ENCODE assay signal across 3 worm cellular contexts in the genomic region with DNA sequence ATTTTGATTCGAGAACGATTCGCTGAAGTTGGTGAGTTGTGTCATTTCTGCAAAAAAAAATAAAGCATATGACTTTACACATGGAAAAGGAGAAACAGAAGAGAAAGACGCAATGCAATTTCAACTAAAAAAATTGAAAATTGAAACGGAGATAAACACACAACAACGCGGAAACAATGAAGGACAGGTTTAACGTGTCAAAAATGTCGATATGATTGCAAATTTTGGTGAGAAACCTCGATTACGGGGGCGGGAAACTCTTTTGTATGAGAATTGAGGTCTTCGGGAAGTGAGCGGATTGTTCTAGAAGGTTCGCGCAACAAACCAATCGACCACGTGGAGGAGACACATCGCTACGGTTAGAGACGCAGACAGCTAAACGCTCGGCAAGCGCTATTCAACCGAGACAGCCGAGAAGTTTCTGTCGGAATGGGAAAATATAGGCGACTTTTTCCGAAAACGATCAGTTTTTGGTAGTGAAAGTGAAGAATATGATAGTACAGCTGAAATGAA.
TF ChIP-seq lines count a peak whose summit lies in the region.

Gene R107.5, minus strand, starts transcription at position 51 of the 513 bp plus-strand sequence.

TF ChIP-seq in whole organism, L1 larva, 84 proteins besides CTCF, POLR2A, EP300 and RAD21 (continued from another document and continues in another):
- TF ChIP-seq unc-98 (GFP tag; IDR thresholded peaks at IDR 0.05; lab: Robert Waterston, UW) (peak; percentile 54; the same call in 1 of the 2 replicates), aly-2 (tag; optimal IDR thresholded peaks at IDR 0.05; lab: Kevin White, UChicago) (peak; percentile 54), hlh-4 (tag; optimal IDR thresholded peaks at IDR 0.05; lab: Kevin White, UChicago) (no peak), elt-2 (tag; optimal IDR thresholded peaks at IDR 0.05; lab: Kevin White, UChicago) (peak; percentile 75), sup-37 (GFP tag; optimal IDR thresholded peaks at IDR 0.05; lab: Kevin White, UChicago) (peak; percentile 65), grh-1 (GFP tag; IDR thresholded peaks at IDR 0.05; lab: Robert Waterston, UW) (peak; percentile 91), tbx-2 (tag; optimal IDR thresholded peaks at IDR 0.05; lab: Kevin White, UChicago) (peak; percentile 89), egl-27 (tag; optimal IDR thresholded peaks at IDR 0.05; lab: Kevin White, UChicago) (peak; percentile 17 to 61), unc-130 (tag; optimal IDR thresholded peaks at IDR 0.05; lab: Kevin White, UChicago) (peak; percentile 97), ceh-82 (tag; optimal IDR thresholded peaks at IDR 0.05; lab: Kevin White, UChicago) (peak; percentile 66 to 88 (median 88)), snpc-4 (tag; optimal IDR thresholded peaks at IDR 0.05; lab: Kevin White, UChicago) (peak; percentile 65), pag-3 (tag; optimal IDR thresholded peaks at IDR 0.05; lab: Kevin White, UChicago; ENCODE audit: borderline replicate concordance, insufficient read depth) (peak; percentile 27), lin-14 (GFP tag; optimal IDR thresholded peaks at IDR 0.05; lab: Kevin White, UChicago) (peak; percentile 98), zip-4 (GFP tag; optimal IDR thresholded peaks at IDR 0.05; lab: Kevin White, UChicago) (peak; percentile 76), ztf-11 (tag; optimal IDR thresholded peaks at IDR 0.05; lab: Kevin White, UChicago) (peak in 1 of 2 experiments; percentile 65), vab-15 (tag; optimal IDR thresholded peaks at IDR 0.05; lab: Kevin White, UChicago) (no peak), ceh-63 (GFP tag; optimal IDR thresholded peaks at IDR 0.05; lab: Kevin White, UChicago) (peak; percentile 55), swsn-7 (tag; optimal IDR thresholded peaks at IDR 0.05; lab: Kevin White, UChicago) (peak; percentile 97), C34B4.2 (tag; optimal IDR thresholded peaks at IDR 0.05; lab: Kevin White, UChicago) (peak; percentile 40), ceh-8 (GFP tag; optimal IDR thresholded peaks at IDR 0.05; lab: Kevin White, UChicago) (peak; percentile 75), pax-3 (tag; optimal IDR thresholded peaks at IDR 0.05; lab: Kevin White, UChicago) (peak; percentile 91), nhr-77 (tag; optimal IDR thresholded peaks at IDR 0.05; lab: Kevin White, UChicago) (peak; percentile 68), nhr-90 (tag; optimal IDR thresholded peaks at IDR 0.05; lab: Kevin White, UChicago; ENCODE audit: poor library complexity) (peak; percentile 94), F16B12.6 (tag; optimal IDR thresholded peaks at IDR 0.05; lab: Kevin White, UChicago) (no peak), skn-1 (tag; optimal IDR thresholded peaks at IDR 0.05; lab: Kevin White, UChicago) (peak; percentile 95), pqm-1 (tag; optimal IDR thresholded peaks at IDR 0.05; lab: Kevin White, UChicago) (peak; percentile 41), C04F5.9 (tag; optimal IDR thresholded peaks at IDR 0.05; lab: Kevin White, UChicago) (peak; percentile 46), Y116A8C.19 (tag; optimal IDR thresholded peaks at IDR 0.05; lab: Kevin White, UChicago; ENCODE audit: borderline replicate concordance) (no peak), unc-62 (GFP tag; optimal IDR thresholded peaks at IDR 0.05; lab: Kevin White, UChicago) (no peak), nhr-47 (tag; optimal IDR thresholded peaks at IDR 0.05; lab: Kevin White, UChicago) (peak; percentile 95), irx-1 (tag; optimal IDR thresholded peaks at IDR 0.05; lab: Kevin White, UChicago) (peak; percentile 83), ceh-88 (GFP tag; IDR thresholded peaks at IDR 0.05; lab: Robert Waterston, UW) (peak; percentile 84), mdl-1 (tag; optimal IDR thresholded peaks at IDR 0.05; lab: Kevin White, UChicago) (peak; percentile 83 to 99), mab-9 (GFP tag; IDR thresholded peaks at IDR 0.05; lab: Robert Waterston, UW) (peak; percentile 97), xbp-1 (tag; optimal IDR thresholded peaks at IDR 0.05; lab: Kevin White, UChicago) (peak; percentile 86), fkh-10 (GFP tag; optimal IDR thresholded peaks at IDR 0.05; lab: Kevin White, UChicago) (peak; percentile 4), efl-1 (optimal IDR thresholded peaks at IDR 0.05; lab: Kevin White, UChicago) (peak; percentile 75 to 80), efl-1 (GFP tag; optimal IDR thresholded peaks at IDR 0.05 in 1 of 2; lab: Kevin White, UChicago) (peak; percentile 73 to 95), lsy-2 (tag; optimal IDR thresholded peaks at IDR 0.05; lab: Kevin White, UChicago) (peak; percentile 81 to 90), dsc-1 (tag; optimal IDR thresholded peaks at IDR 0.05; lab: Kevin White, UChicago) (peak; percentile 92)

TF ChIP-seq in whole organism, L3 larva, 47 proteins besides CTCF, POLR2A, EP300 and RAD21 (continued from another document):
- TF ChIP-seq ceh-82 (tag; optimal IDR thresholded peaks at IDR 0.05; lab: Kevin White, UChicago) (no peak), ZK546.5 (tag; optimal IDR thresholded peaks at IDR 0.05; lab: Kevin White, UChicago) (no peak), nhr-11 (tag; optimal IDR thresholded peaks at IDR 0.05; lab: Kevin White, UChicago) (no peak), ztf-4 (tag; optimal IDR thresholded peaks at IDR 0.05; lab: Kevin White, UChicago) (peak; percentile 27), jun-1 (tag; optimal IDR thresholded peaks at IDR 0.05; lab: Kevin White, UChicago) (peak; percentile 97), nhr-28 (tag; optimal IDR thresholded peaks at IDR 0.05; lab: Kevin White, UChicago) (no peak), aly-2 (tag; optimal IDR thresholded peaks at IDR 0.05; lab: Kevin White, UChicago) (no peak), ceh-28 (tag; optimal IDR thresholded peaks at IDR 0.05; lab: Kevin White, UChicago) (peak; percentile 80), pqm-1 (tag; optimal IDR thresholded peaks at IDR 0.05; lab: Kevin White, UChicago) (peak; percentile 26), pha-4 (tag; optimal IDR thresholded peaks at IDR 0.05; lab: Kevin White, UChicago) (peak; percentile 80), hmg-11 (tag; optimal IDR thresholded peaks at IDR 0.05; lab: Kevin White, UChicago) (peak; percentile 82), lin-39 (tag; optimal IDR thresholded peaks at IDR 0.05; lab: Kevin White, UChicago) (peak; percentile 92), elt-1 (tag; optimal IDR thresholded peaks at IDR 0.05; lab: Kevin White, UChicago) (peak; percentile 16), elt-2 (tag; optimal IDR thresholded peaks at IDR 0.05; lab: Kevin White, UChicago) (peak; percentile 67), fkh-10 (GFP tag; optimal IDR thresholded peaks at IDR 0.05; lab: Kevin White, UChicago) (peak; percentile 49), ama-1 (optimal IDR thresholded peaks at IDR 0.05; lab: Kevin White, UChicago) (peak; percentile 97), R02D3.7 (tag; optimal IDR thresholded peaks at IDR 0.05; lab: Kevin White, UChicago) (peak; percentile 62), lin-15B (tag; optimal IDR thresholded peaks at IDR 0.05; lab: Kevin White, UChicago) (peak; percentile 79), skn-1 (tag; optimal IDR thresholded peaks at IDR 0.05; lab: Kevin White, UChicago) (no peak), sea-2 (GFP tag; optimal IDR thresholded peaks at IDR 0.05; lab: Kevin White, UChicago) (peak; percentile 80), snpc-4 (tag; optimal IDR thresholded peaks at IDR 0.05; lab: Kevin White, UChicago) (no peak), unc-62 (GFP tag; optimal IDR thresholded peaks at IDR 0.05; lab: Kevin White, UChicago) (no peak), mml-1 (tag; optimal IDR thresholded peaks at IDR 0.05; lab: Kevin White, UChicago) (peak; percentile 56), nhr-67 (tag; optimal IDR thresholded peaks at IDR 0.05; lab: Kevin White, UChicago) (no peak), egl-5 (tag; optimal IDR thresholded peaks at IDR 0.05; lab: Kevin White, UChicago) (peak; percentile 90), fkh-2 (tag; optimal IDR thresholded peaks at IDR 0.05; lab: Kevin White, UChicago) (no peak), nhr-237 (tag; optimal IDR thresholded peaks at IDR 0.05; lab: Kevin White, UChicago) (no peak), fos-1 (tag; optimal IDR thresholded peaks at IDR 0.05; lab: Kevin White, UChicago) (peak; percentile 41), nhr-76 (tag; optimal IDR thresholded peaks at IDR 0.05; lab: Kevin White, UChicago) (no peak)

TF ChIP-seq in whole organism, young adult, 124 proteins besides CTCF, POLR2A, EP300 and RAD21 (continued from another document and continues in another):
- peak; percentile 90 for TF ChIP-seq athp-1 (tag; optimal IDR thresholded peaks at IDR 0.05; lab: Kevin White, UChicago)
- peak; percentile 51 for TF ChIP-seq D2030.7 (GFP tag; IDR thresholded peaks at IDR 0.05; lab: Robert Waterston, UW)
- no peak for TF ChIP-seq him-1 (tag; optimal IDR thresholded peaks at IDR 0.05; lab: Kevin White, UChicago)
- TF ChIP-seq nhr-80 (tag; optimal IDR thresholded peaks at IDR 0.05; lab: Kevin White, UChicago) = peak; percentile 31
- no peak for TF ChIP-seq Y53F4B.3 (GFP tag; IDR thresholded peaks at IDR 0.05; lab: Robert Waterston, UW)
- peak; percentile 96 for TF ChIP-seq K12H6.12 (tag; optimal IDR thresholded peaks at IDR 0.05; lab: Kevin White, UChicago)
- 0 out of 2 replicates have a peak, but pooled peaks have one; percentile 56 for TF ChIP-seq ztf-28 (GFP tag; IDR thresholded peaks at IDR 0.05; lab: Robert Waterston, UW)
- TF ChIP-seq mel-28 (tag; optimal IDR thresholded peaks at IDR 0.05; lab: Kevin White, UChicago; ENCODE audit: borderline replicate concordance) = peak; percentile 84
- peak; percentile 98 for TF ChIP-seq ekl-4 (GFP tag; IDR thresholded peaks at IDR 0.05; lab: Robert Waterston, UW)
- peak; percentile 95 to 98 for TF ChIP-seq let-607 (tag; optimal IDR thresholded peaks at IDR 0.05; lab: Kevin White, UChicago)
- no peak for TF ChIP-seq F57A8.1 (GFP tag; optimal IDR thresholded peaks at IDR 0.05; lab: Kevin White, UChicago)
- no peak for TF ChIP-seq F37B4.10 (GFP tag; IDR thresholded peaks at IDR 0.05; lab: Robert Waterston, UW)
- TF ChIP-seq bed-1 (GFP tag; IDR thresholded peaks at IDR 0.05; lab: Robert Waterston, UW) = 0 out of 2 replicates have a peak, but pooled peaks have one; percentile 59
- peak; percentile 76 for TF ChIP-seq madf-10 (tag; optimal IDR thresholded peaks at IDR 0.05; lab: Kevin White, UChicago)
- TF ChIP-seq snpc-1.3 (tag; optimal IDR thresholded peaks at IDR 0.05; lab: Kevin White, UChicago; ENCODE audit: insufficient read depth) = no peak
- TF ChIP-seq unc-130 (GFP tag; optimal IDR thresholded peaks at IDR 0.05; lab: Kevin White, UChicago) = no peak
- peak; percentile 59; the same call in 1 of the 2 replicates for TF ChIP-seq F33H1.4 (GFP tag; IDR thresholded peaks at IDR 0.05; lab: Robert Waterston, UW)
- peak; percentile 91 for TF ChIP-seq dox-1 (GFP tag; IDR thresholded peaks at IDR 0.05; lab: Robert Waterston, UW)
- no peak for TF ChIP-seq F39B2.1 (GFP tag; IDR thresholded peaks at IDR 0.05; lab: Robert Waterston, UW)
- TF ChIP-seq Y53G8AR.9 (GFP tag; conservative IDR thresholded peaks at IDR 0.05; lab: Robert Waterston, UW) = peak; percentile 94
- TF ChIP-seq F57C9.4 (tag; optimal IDR thresholded peaks at IDR 0.05; lab: Kevin White, UChicago) = peak; percentile 86
- TF ChIP-seq mxl-1 (tag; optimal IDR thresholded peaks at IDR 0.05; lab: Kevin White, UChicago) = no peak
- TF ChIP-seq ZK185.1 (tag; optimal IDR thresholded peaks at IDR 0.05; lab: Kevin White, UChicago; ENCODE audit: poor library complexity, severe bottlenecking) = peak; percentile 47
- peak; percentile 34 for TF ChIP-seq tbx-9 (tag; optimal IDR thresholded peaks at IDR 0.05; lab: Kevin White, UChicago; ENCODE audit: borderline replicate concordance)
- TF ChIP-seq ccch-3 (GFP tag; optimal IDR thresholded peaks at IDR 0.05; lab: Kevin White, UChicago) = no peak
- no peak for TF ChIP-seq nfya-1 (tag; optimal IDR thresholded peaks at IDR 0.05; lab: Kevin White, UChicago; ENCODE audit: borderline replicate concordance, insufficient read depth)
- TF ChIP-seq madf-3 (GFP tag; IDR thresholded peaks at IDR 0.05; lab: Robert Waterston, UW) = peak; percentile 82
- TF ChIP-seq sea-2 (GFP tag; IDR thresholded peaks at IDR 0.05; lab: Robert Waterston, UW) = peak; percentile 97
- TF ChIP-seq atf-7 (tag; optimal IDR thresholded peaks at IDR 0.05; lab: Kevin White, UChicago) = peak; percentile 98
- no peak for TF ChIP-seq xnd-1 (tag; optimal IDR thresholded peaks at IDR 0.05; lab: Kevin White, UChicago)
- TF ChIP-seq egrh-3 (GFP tag; IDR thresholded peaks at IDR 0.05; lab: Robert Waterston, UW) = peak; percentile 55; the same call in 1 of the 2 replicates
- peak; percentile 99 for TF ChIP-seq chd-7 (tag; optimal IDR thresholded peaks at IDR 0.05; lab: Kevin White, UChicago)
- TF ChIP-seq F55B11.4 (tag; optimal IDR thresholded peaks at IDR 0.05; lab: Kevin White, UChicago; ENCODE audit: borderline replicate concordance, insufficient read depth) = no peak
- peak; percentile 65; the same call in 1 of the 2 replicates for TF ChIP-seq bed-2 (GFP tag; IDR thresholded peaks at IDR 0.05; lab: Robert Waterston, UW)
- TF ChIP-seq cebp-2 (GFP tag; IDR thresholded peaks at IDR 0.05; lab: Robert Waterston, UW) = peak; percentile 87
- peak; percentile 95 for TF ChIP-seq nhr-27 (tag; optimal IDR thresholded peaks at IDR 0.05; lab: Kevin White, UChicago)
- peak; percentile 93 for TF ChIP-seq lir-1 (GFP tag; conservative IDR thresholded peaks at IDR 0.05; lab: Robert Waterston, UW)
- peak; percentile 97 for TF ChIP-seq lin-40 (tag; optimal IDR thresholded peaks at IDR 0.05; lab: Kevin White, UChicago)
- TF ChIP-seq B0035.1 (tag; optimal IDR thresholded peaks at IDR 0.05; lab: Kevin White, UChicago) = peak; percentile 81
- TF ChIP-seq aptf-3 (GFP tag; IDR thresholded peaks at IDR 0.05; lab: Robert Waterston, UW) = peak; percentile 87; the same call in 1 of the 2 replicates
- peak; percentile 100 for TF ChIP-seq hsf-1 (GFP tag; IDR thresholded peaks at IDR 0.05; lab: Robert Waterston, UW)
- peak; percentile 22 for TF ChIP-seq lsl-1 (GFP tag; optimal IDR thresholded peaks at IDR 0.05; lab: Kevin White, UChicago)
- TF ChIP-seq snpc-4 (GFP tag; optimal IDR thresholded peaks at IDR 0.05; lab: Kevin White, UChicago) = no peak
- peak in 2 of 4 experiments; percentile 48 to 77 for TF ChIP-seq snpc-4 (tag; optimal IDR thresholded peaks at IDR 0.05; lab: Kevin White, UChicago)
- peak; percentile 98 for TF ChIP-seq let-526 (GFP tag; IDR thresholded peaks at IDR 0.05; lab: Robert Waterston, UW)
- TF ChIP-seq hmg-1.2 (GFP tag; IDR thresholded peaks at IDR 0.05; lab: Robert Waterston, UW) = peak; percentile 95
- no peak for TF ChIP-seq snpc-3.4 (tag; optimal IDR thresholded peaks at IDR 0.05; lab: Kevin White, UChicago)
- TF ChIP-seq cebp-1 (GFP tag; IDR thresholded peaks at IDR 0.05; lab: Robert Waterston, UW) = peak; percentile 70; the same call in 1 of the 2 replicates
- TF ChIP-seq cebp-1 (tag; optimal IDR thresholded peaks at IDR 0.05; lab: Kevin White, UChicago) = peak; percentile 89
- 0 out of 2 replicates have a peak, but pooled peaks have one; percentile 68 for TF ChIP-seq nhr-120 (GFP tag; IDR thresholded peaks at IDR 0.05; lab: Robert Waterston, UW)
- no peak for TF ChIP-seq F49E8.2 (tag; optimal IDR thresholded peaks at IDR 0.05; lab: Kevin White, UChicago; ENCODE audit: insufficient read depth)
- TF ChIP-seq attf-5 (GFP tag; optimal IDR thresholded peaks at IDR 0.05; lab: Kevin White, UChicago) = peak; percentile 80
- TF ChIP-seq efl-1 (GFP tag; optimal IDR thresholded peaks at IDR 0.05; lab: Kevin White, UChicago) = no peak
- peak; percentile 66 for TF ChIP-seq T07F8.4 (tag; optimal IDR thresholded peaks at IDR 0.05; lab: Kevin White, UChicago)
- TF ChIP-seq zfh-2 (GFP tag; conservative IDR thresholded peaks at IDR 0.05; lab: Robert Waterston, UW) = peak; percentile 93
- peak; percentile 89 for TF ChIP-seq C06A6.2 (GFP tag; conservative IDR thresholded peaks at IDR 0.05; lab: Robert Waterston, UW)
- TF ChIP-seq ceh-58 (GFP tag; IDR thresholded peaks at IDR 0.05; lab: Robert Waterston, UW) = no peak
- peak; percentile 36 for TF ChIP-seq fkh-3 (tag; optimal IDR thresholded peaks at IDR 0.05; lab: Kevin White, UChicago)
- TF ChIP-seq attf-6 (GFP tag; IDR thresholded peaks at IDR 0.05; lab: Robert Waterston, UW) = peak; percentile 55; the same call in 1 of the 2 replicates
- TF ChIP-seq C17E4.6 (GFP tag; IDR thresholded peaks at IDR 0.05; lab: Robert Waterston, UW) = peak; percentile 77
- TF ChIP-seq lag-1 (GFP tag; IDR thresholded peaks at IDR 0.05; lab: Robert Waterston, UW) = 0 out of 2 replicates have a peak, but pooled peaks have one; percentile 22
